Worm (Caenorhabditis elegans) whole organism, young adult: ENCODE measurements around the gene H41C03.3.

Source experiments
- B0035.1 ChIP-seq: sonication (generic microtip); optimal IDR thresholded peaks from 2 replicates; lab custom pipeline; 2016; ENCODE audit warnings: missing genetic modification characterization, mild to moderate bottlenecking, missing compliant biosample characterization, missing genotype, missing genetic modification reagents
- aptf-3 ChIP-seq: fragments of 200-800 bp; sonication (Bioruptor generic); IDR thresholded peaks from 2 replicates; pipeline ENCODE4 v1.3.6; 2022; ENCODE audit warnings: missing genetic modification characterization, missing compliant biosample characterization
- attf-3 ChIP-seq: fragments of 200-800 bp; sonication (Bioruptor generic); conservative IDR thresholded peaks from 2 replicates; pipeline ENCODE4 v1.3.6; 2022; ENCODE audit warnings: missing genetic modification reagents, missing genetic modification characterization, missing compliant biosample characterization
- ceh-100 ChIP-seq: fragments of 200-800 bp; sonication (Bioruptor generic); IDR thresholded peaks from 2 replicates; pipeline ENCODE4 v1.3.6; 2022; ENCODE audit warnings: missing genetic modification reagents, missing genetic modification characterization, missing compliant biosample characterization
- ceh-40 ChIP-seq: fragments of 200-800 bp; sonication (Bioruptor generic); IDR thresholded peaks from 2 replicates; pipeline ENCODE4 v1.3.6; 2022; ENCODE audit warnings: missing genetic modification characterization, missing compliant biosample characterization
- ets-4 ChIP-seq: fragments of 200-800 bp; sonication (Bioruptor generic); optimal IDR thresholded peaks from 2 replicates; lab custom pipeline; 2018; ENCODE audit warnings: mild to moderate bottlenecking, missing genetic modification characterization, missing compliant biosample characterization
- lin-35 ChIP-seq, 3 experiments: fragments of 150-350 bp in 2 of 3; sonication (generic microtip) in 1 of 3; optimal IDR thresholded peaks; 2 replicates each; lab custom pipeline; 2014 to 2018; ENCODE audit warnings: missing biosample characterization in 3 of 3, missing genetic modification characterization in 3 of 3, missing genetic modification reagents in 3 of 3
- lir-1 ChIP-seq: fragments of 200-800 bp; sonication (Bioruptor generic); conservative IDR thresholded peaks from 2 replicates; pipeline ENCODE4 v1.3.6; 2022; ENCODE audit warnings: missing genetic modification reagents, missing genetic modification characterization, missing compliant biosample characterization
- lsl-1 ChIP-seq: fragments of 200-800 bp; sonication (Bioruptor generic); optimal IDR thresholded peaks from 2 replicates; lab custom pipeline; 2018; ENCODE audit warnings: mild to moderate bottlenecking, missing genetic modification characterization, moderate library complexity, missing compliant biosample characterization
- pha-4 ChIP-seq: fragments of 150-350 bp; sonication (generic microtip); optimal IDR thresholded peaks from 2 replicates; lab custom pipeline; 2014; ENCODE audit warnings: missing biosample characterization, missing genetic modification reagents, missing genetic modification characterization
- sdz-38 ChIP-seq: sonication (generic microtip); optimal IDR thresholded peaks from 2 replicates; lab custom pipeline; 2016; ENCODE audit warnings: missing genotype, missing genetic modification characterization, missing compliant biosample characterization
- snpc-4 ChIP-seq, 5 experiments: fragments of 150-350 bp in 1 of 5; sonication (generic microtip) in 4 of 5; optimal IDR thresholded peaks; 2 replicates each; lab custom pipeline; 2014 to 2018; ENCODE audit warnings: missing genetic modification characterization in 5 of 5, missing biosample characterization in 3 of 5, antibody characterized with exemption in 2 of 5, mild to moderate bottlenecking in 2 of 5, missing compliant biosample characterization in 2 of 5, missing genotype in 2 of 5, moderate library complexity in 2 of 5, missing genetic modification reagents in 1 of 5
- unc-62 ChIP-seq: fragments of 150-350 bp; optimal IDR thresholded peaks from 2 replicates; lab custom pipeline; 2014; ENCODE audit warnings: missing biosample characterization, missing genetic modification reagents, missing genetic modification characterization

DNA sequence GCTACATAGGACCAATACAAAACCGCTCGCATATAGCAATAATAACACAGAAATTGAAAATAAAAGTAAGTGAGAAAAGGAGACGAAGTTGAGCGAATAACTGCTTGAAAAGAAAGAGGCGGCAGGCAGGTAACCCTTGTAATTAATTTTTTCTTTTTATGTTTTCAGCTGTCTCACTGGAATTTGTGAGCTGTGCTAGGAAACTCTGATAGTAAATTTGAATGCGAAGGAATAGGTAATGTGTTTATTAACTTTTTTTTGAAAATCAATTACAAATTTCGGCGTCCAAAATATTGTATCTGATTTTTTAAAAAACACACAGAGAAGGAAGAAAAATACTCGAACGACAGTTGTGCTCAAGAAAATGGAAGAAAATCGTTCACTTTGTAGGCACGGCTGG lies 6.4 kb downstream of the H41C03.3 start, which contains the start of gene H41C03.2:
- TF ChIP-seq lsl-1 (GFP tag; lab: Kevin White, UChicago) (no peak), B0035.1 (tag; lab: Kevin White, UChicago) (no peak), unc-62 (GFP tag; lab: Kevin White, UChicago) (no peak), aptf-3 (GFP tag; lab: Robert Waterston, UW) (no peak), pha-4 (tag; lab: Kevin White, UChicago) (no peak), ets-4 (GFP tag; lab: Kevin White, UChicago) (no peak), sdz-38 (tag; lab: Kevin White, UChicago) (no peak), attf-3 (GFP tag; lab: Robert Waterston, UW) (no peak), lir-1 (no peak), ceh-40 (GFP tag; lab: Robert Waterston, UW) (no peak), ceh-100 (no peak), snpc-4 (GFP tag; optimal IDR thresholded peaks at IDR 0.05; lab: Kevin White, UChicago) (no peak), snpc-4 (tag; optimal IDR thresholded peaks at IDR 0.05; lab: Kevin White, UChicago) (no peak), lin-35 (GFP tag; optimal IDR thresholded peaks at IDR 0.05; lab: Kevin White, UChicago) (no peak)
